Fruit fly (Drosophila melanogaster): ENCODE results near the gene Esyt2.

DNA sequence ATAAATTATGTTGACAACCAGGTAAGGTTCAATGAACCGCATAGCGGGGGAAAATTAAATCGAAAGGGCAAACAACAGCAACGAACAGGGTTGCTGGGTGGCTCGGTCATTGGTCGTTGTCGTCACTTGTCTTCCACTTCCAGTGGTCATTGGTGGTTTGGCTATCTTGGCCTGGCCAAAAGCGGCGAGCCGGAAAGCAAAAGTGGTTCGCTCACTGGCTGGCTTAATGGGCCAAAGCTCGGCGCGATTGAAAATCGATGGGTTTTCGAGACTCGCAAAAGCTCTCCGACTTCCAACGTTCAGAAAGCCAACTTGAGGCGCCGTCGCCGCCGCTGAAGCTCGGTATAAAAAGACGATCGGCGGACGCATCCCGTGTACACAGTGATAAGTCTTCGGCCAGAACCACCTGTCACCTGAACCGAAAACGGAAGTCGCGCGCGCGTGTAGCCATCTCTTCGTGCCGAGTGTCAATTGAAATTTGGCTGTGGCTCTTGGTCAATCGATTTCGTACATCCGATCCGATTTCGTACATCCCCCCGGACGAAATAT is 20.0 kb upstream of the Esyt2 start, which contains the start of gene Jhbp12:
- TF ChIP-seq Hr78 (GFP tag; optimal IDR thresholded peaks at IDR 0.05) (no peak), pan (optimal IDR thresholded peaks at IDR 0.05) (no peak), Abd-B (GFP tag; optimal IDR thresholded peaks at IDR 0.05) (no peak)
